Worm (Caenorhabditis elegans) whole organism, mixed stage, embryonic: Measurements from ENCODE around the gene mltn-11.

Experiments used
- ces-1 ChIP-seq: fragments of 150-350 bp; optimal IDR thresholded peaks from 2 replicates; lab custom pipeline; 2014; ENCODE audit warnings: missing biosample characterization, missing genetic modification reagents, missing genetic modification characterization
- lin-13 ChIP-seq: fragments of 150-350 bp; optimal IDR thresholded peaks from 2 replicates; lab custom pipeline; 2014; ENCODE audit warnings: missing biosample characterization, missing genetic modification characterization
- mep-1 ChIP-seq: fragments of 150-350 bp; optimal IDR thresholded peaks from 2 replicates; lab custom pipeline; 2017; ENCODE audit warnings: missing biosample characterization, missing genetic modification reagents, missing genetic modification characterization, inconsistent platforms
- nhr-237 ChIP-seq: fragments of 150-350 bp; optimal IDR thresholded peaks from 2 replicates; lab custom pipeline; 2014; ENCODE audit warnings: missing biosample characterization, missing genetic modification characterization

- TF ChIP-seq nhr-237 (tag; lab: Kevin White, UChicago) = no peak
- no peak for TF ChIP-seq ces-1 (GFP tag; lab: Kevin White, UChicago)
- TF ChIP-seq mep-1 (tag; lab: Kevin White, UChicago) = no peak
- no peak for TF ChIP-seq lin-13
These were observed 42.3 kb upstream of the mltn-11 start for ce11 chrV:16593792-16594059.
